Worm (Caenorhabditis elegans): ENCODE results near the gene scl-2.

DNA sequence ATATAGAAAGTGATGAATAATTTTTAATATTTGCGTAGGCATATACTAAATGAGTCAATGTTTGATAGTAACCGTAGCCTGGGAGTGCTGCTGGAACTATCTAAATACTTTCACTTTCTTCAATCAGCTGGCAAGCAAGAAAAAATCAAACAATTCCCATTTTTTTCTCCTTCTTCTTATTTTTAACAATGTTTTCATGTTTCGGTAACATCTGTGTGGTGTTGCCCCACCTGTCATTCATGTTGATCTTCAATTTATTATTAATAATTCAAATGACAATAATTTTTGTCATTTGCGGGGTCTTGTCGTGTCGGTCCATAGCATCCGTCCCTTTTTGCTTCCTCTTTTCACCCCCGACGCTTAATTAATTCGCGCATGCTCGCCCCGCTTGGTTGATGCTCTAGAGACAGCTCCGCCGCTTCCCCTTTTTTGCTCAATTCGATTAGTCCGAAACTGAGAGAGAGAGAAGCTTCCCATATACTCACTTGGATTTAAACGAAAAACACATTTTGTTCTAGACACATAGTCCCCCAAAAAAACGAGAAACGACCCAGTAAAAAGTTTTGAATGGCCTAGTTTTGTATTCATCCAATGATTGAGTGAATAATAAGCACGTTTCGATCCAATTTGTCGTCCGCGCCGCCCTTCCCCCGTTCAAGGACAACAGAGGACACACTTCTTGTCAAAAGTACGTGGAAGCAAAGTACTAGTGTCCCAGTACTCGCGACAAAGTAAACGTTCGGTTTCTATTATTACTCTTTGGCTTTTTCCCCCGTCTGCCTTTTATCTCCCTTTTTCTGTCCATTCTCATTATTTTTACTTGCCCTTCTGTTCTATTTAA, 29.5 kb upstream of the scl-2 start:
- TF ChIP-seq ceh-27 (GFP tag; optimal IDR thresholded peaks at IDR 0.05) = no peak
- no peak for TF ChIP-seq rcor-1 (GFP tag; IDR thresholded peaks at IDR 0.05)
- no peak for TF ChIP-seq mes-4 (tag; optimal IDR thresholded peaks at IDR 0.05)
- TF ChIP-seq F33H1.4 (GFP tag; IDR thresholded peaks at IDR 0.05) = no peak
